Fruit fly (Drosophila melanogaster) whole organism, embryonic: ENCODE measurements around the gene Cpr11B.
A peak's percentile ranks its signal among the peaks of the same experiment; 100 is the strongest.

Source experiments
- ATbp ChIP-seq: fragments of 200-800 bp; sonication (Bioruptor generic); optimal IDR thresholded peaks from 2 replicates; lab custom pipeline; 2017; ENCODE audit warnings: missing biosample characterization, mild to moderate bottlenecking, missing genetic modification characterization, missing genetic modification reagents
- Ada2b ChIP-seq: fragments of 200-800 bp; sonication (Bioruptor generic); IDR thresholded peaks from 2 replicates; pipeline ENCODE4 v1.3.6; 2022; ENCODE audit warnings: missing biosample characterization, missing genetic modification characterization
- Atf6 ChIP-seq: fragments of 200-800 bp; sonication (Bioruptor generic); IDR thresholded peaks from 2 replicates; pipeline ENCODE4 v1.3.6; 2022; ENCODE audit warnings: missing biosample characterization, missing genetic modification characterization
- CG10147 ChIP-seq: fragments of 200-800 bp; sonication (Bioruptor generic); optimal IDR thresholded peaks from 2 replicates; lab custom pipeline; 2019; ENCODE audit warnings: missing biosample characterization, mild to moderate bottlenecking, missing genetic modification characterization, moderate library complexity
- CG10209 ChIP-seq: fragments of 200-800 bp; sonication (Bioruptor generic); optimal IDR thresholded peaks from 3 replicates; lab custom pipeline; 2017; ENCODE audit warnings: missing biosample characterization, mild to moderate bottlenecking, missing genetic modification characterization, missing genetic modification reagents
- CG11695 ChIP-seq: fragments of 200-800 bp; sonication (Bioruptor generic); IDR thresholded peaks from 3 replicates; pipeline ENCODE4 v1.3.6; 2022; ENCODE audit warnings: missing biosample characterization, missing genetic modification characterization
- CG13296 ChIP-seq: fragments of 200-800 bp; sonication (Bioruptor generic); optimal IDR thresholded peaks from 3 replicates; lab custom pipeline; 2018; ENCODE audit warnings: missing biosample characterization, mild to moderate bottlenecking, missing genetic modification characterization
- CG14710 ChIP-seq: fragments of 200-800 bp; sonication (Bioruptor generic); optimal IDR thresholded peaks from 3 replicates; lab custom pipeline; 2019; ENCODE audit warnings: missing biosample characterization, mild to moderate bottlenecking, missing genetic modification characterization, moderate library complexity
- CG14860 ChIP-seq: fragments of 200-800 bp; sonication (Bioruptor generic); IDR thresholded peaks from 3 replicates; pipeline ENCODE4 v1.3.6; 2022; ENCODE audit warnings: missing biosample characterization, missing genetic modification characterization; ENCODE audit not compliant: partially characterized antibody
- CG1602 ChIP-seq: fragments of 200-800 bp; sonication (Bioruptor generic); optimal IDR thresholded peaks from 3 replicates; lab custom pipeline; 2016; ENCODE audit warnings: missing biosample characterization, missing genetic modification characterization
- CG18011 ChIP-seq: fragments of 200-800 bp; sonication (Bioruptor generic); optimal IDR thresholded peaks from 2 replicates; lab custom pipeline; 2017; ENCODE audit warnings: missing biosample characterization, missing genetic modification characterization, mild to moderate bottlenecking, moderate library complexity, missing genotype
- CG18262 ChIP-seq: fragments of 200-800 bp; optimal IDR thresholded peaks from 3 replicates; lab custom pipeline; 2019; ENCODE audit warnings: missing biosample characterization, mild to moderate bottlenecking, missing genetic modification characterization, moderate library complexity
- CG31224 ChIP-seq: fragments of 200-800 bp; sonication (Bioruptor generic); IDR thresholded peaks from 2 replicates; pipeline ENCODE4 v1.3.6; 2022; ENCODE audit warnings: missing biosample characterization, missing genetic modification characterization
- CG32767 ChIP-seq: fragments of 200-800 bp; sonication (Bioruptor generic); IDR thresholded peaks from 2 replicates; pipeline ENCODE4 v1.3.6; 2022; ENCODE audit warnings: missing biosample characterization, missing genetic modification characterization
- CG3281 ChIP-seq: fragments of 200-800 bp; sonication (Bioruptor generic); optimal IDR thresholded peaks from 3 replicates; lab custom pipeline; 2017; ENCODE audit warnings: missing biosample characterization, mild to moderate bottlenecking, missing genetic modification characterization
- CG6813 ChIP-seq: fragments of 200-800 bp; sonication (Bioruptor generic); optimal IDR thresholded peaks from 2 replicates; lab custom pipeline; 2017; ENCODE audit warnings: missing biosample characterization, missing genetic modification characterization, mild to moderate bottlenecking, moderate library complexity, missing genetic modification reagents
- CG8924 ChIP-seq: fragments of 200-800 bp; optimal IDR thresholded peaks from 3 replicates; lab custom pipeline; 2019; ENCODE audit warnings: missing biosample characterization, mild to moderate bottlenecking, missing genetic modification characterization, moderate library complexity
- E2f1 ChIP-seq: fragments of 200-800 bp; sonication (Bioruptor generic); IDR thresholded peaks from 2 replicates; pipeline ENCODE4 v1.3.6; 2022; ENCODE audit warnings: missing biosample characterization, missing genetic modification characterization
- Ets65A ChIP-seq: fragments of 200-800 bp; sonication (Bioruptor generic); peaks from one replicate; lab custom pipeline; 2016; ENCODE audit warnings: missing biosample characterization, missing genetic modification characterization
- HLHmδ ChIP-seq: fragments of 200-800 bp; sonication (Bioruptor generic); optimal IDR thresholded peaks from 2 replicates; lab custom pipeline; 2018; ENCODE audit warnings: missing biosample characterization, mild to moderate bottlenecking, missing genetic modification characterization, moderate library complexity
- Hand ChIP-seq: fragments of 200-800 bp; sonication (Bioruptor generic); optimal IDR thresholded peaks from 2 replicates; lab custom pipeline; 2017; ENCODE audit warnings: mild to moderate bottlenecking, missing biosample characterization, missing genetic modification reagents, missing genetic modification characterization
- Hr51 ChIP-seq, 2 experiments: fragments of 200-800 bp; sonication (Bioruptor generic); optimal IDR thresholded peaks; 2 replicates in 1 of 2; 3 replicates in 1 of 2; lab custom pipeline; 2016 to 2018; ENCODE audit warnings: missing biosample characterization in 2 of 2, missing genetic modification characterization in 2 of 2, mild to moderate bottlenecking in 1 of 2, moderate library complexity in 1 of 2
- MTF-1 ChIP-seq: fragments of 200-800 bp; sonication (Bioruptor generic); optimal IDR thresholded peaks from 2 replicates; lab custom pipeline; 2018; ENCODE audit warnings: missing biosample characterization, mild to moderate bottlenecking, missing genetic modification characterization, borderline replicate concordance
- Meics ChIP-seq: fragments of 200-800 bp; sonication (Bioruptor generic); optimal IDR thresholded peaks from 2 replicates; lab custom pipeline; 2017; ENCODE audit warnings: missing biosample characterization, mild to moderate bottlenecking, missing genetic modification characterization
- Myb ChIP-seq: fragments of 200-800 bp; sonication (Bioruptor generic); optimal IDR thresholded peaks from 2 replicates; lab custom pipeline; 2016; ENCODE audit warnings: missing biosample characterization, missing genetic modification characterization
- NFAT ChIP-seq: fragments of 200-800 bp; sonication (Bioruptor generic); IDR thresholded peaks from 2 replicates; pipeline ENCODE4 v1.3.6; 2022; ENCODE audit warnings: missing biosample characterization, missing genetic modification characterization
- Oaz ChIP-seq: fragments of 200-800 bp; sonication (Bioruptor generic); IDR thresholded peaks from 2 replicates; pipeline ENCODE4 v1.3.6; 2022; ENCODE audit warnings: missing biosample characterization, missing genetic modification characterization
- Optix ChIP-seq: fragments of 200-800 bp; sonication (Bioruptor generic); IDR thresholded peaks from 3 replicates; pipeline ENCODE4 v1.3.6; 2022; ENCODE audit warnings: missing biosample characterization, missing genetic modification characterization
- Ptx1 ChIP-seq: fragments of 200-800 bp; sonication (Bioruptor generic); IDR thresholded peaks from 2 replicates; pipeline ENCODE4 v1.3.6; 2022; ENCODE audit warnings: missing biosample characterization, missing genetic modification characterization
- aop ChIP-seq: fragments of 200-800 bp; sonication (Bioruptor generic); IDR thresholded peaks from 2 replicates; pipeline ENCODE4 v1.3.6; 2022; ENCODE audit warnings: missing biosample characterization, missing genetic modification characterization
- ara ChIP-seq: fragments of 200-800 bp; sonication (Bioruptor generic); IDR thresholded peaks from 2 replicates; pipeline ENCODE4 v1.3.6; 2022; ENCODE audit warnings: missing biosample characterization, missing genetic modification characterization
- ase ChIP-seq: fragments of 200-800 bp; sonication (Bioruptor generic); IDR thresholded peaks from 3 replicates; pipeline ENCODE4 v1.3.6; 2022; ENCODE audit warnings: missing biosample characterization, missing genetic modification characterization
- az2 ChIP-seq: fragments of 200-800 bp; sonication (Bioruptor generic); optimal IDR thresholded peaks from 3 replicates; lab custom pipeline; 2016; ENCODE audit warnings: missing biosample characterization, missing genetic modification characterization
- cas ChIP-seq: fragments of 200-800 bp; sonication (Bioruptor generic); IDR thresholded peaks from 2 replicates; pipeline ENCODE4 v1.3.6; 2022; ENCODE audit warnings: missing biosample characterization, missing genetic modification characterization
- crp ChIP-seq, 2 experiments: fragments of 200-800 bp; sonication (Bioruptor generic); optimal IDR thresholded peaks; 2 replicates in 1 of 2; 3 replicates in 1 of 2; lab custom pipeline; 2017; ENCODE audit warnings: missing biosample characterization in 2 of 2, missing genetic modification characterization in 2 of 2, mild to moderate bottlenecking in 1 of 2, moderate library complexity in 1 of 2
- dimm ChIP-seq: fragments of 200-800 bp; sonication (Bioruptor generic); IDR thresholded peaks from 2 replicates; pipeline ENCODE4 v1.3.6; 2022; ENCODE audit warnings: missing biosample characterization, missing genetic modification characterization
- fru ChIP-seq: fragments of >200 bp; optimal IDR thresholded peaks from 2 replicates; lab custom pipeline; 2017
- gsb-n ChIP-seq: fragments of 200-800 bp; sonication (Bioruptor generic); optimal IDR thresholded peaks from 3 replicates; lab custom pipeline; 2018; ENCODE audit warnings: missing biosample characterization, mild to moderate bottlenecking, missing genetic modification characterization
- h ChIP-seq: fragments of >200 bp; optimal IDR thresholded peaks from 2 replicates; lab custom pipeline; 2017
- knrl ChIP-seq: fragments of 200-800 bp; sonication (Bioruptor generic); IDR thresholded peaks from 3 replicates; pipeline ENCODE4 v1.3.6; 2022; ENCODE audit warnings: missing biosample characterization, missing genetic modification characterization; ENCODE audit not compliant: partially characterized antibody
- pnt ChIP-seq: fragments of 200-800 bp; sonication (Bioruptor generic); optimal IDR thresholded peaks from 3 replicates; lab custom pipeline; 2016; ENCODE audit warnings: missing biosample characterization, missing genetic modification characterization
- pros ChIP-seq: fragments of 200-800 bp; sonication (Bioruptor generic); optimal IDR thresholded peaks from 3 replicates; lab custom pipeline; 2019; ENCODE audit warnings: missing biosample characterization, mild to moderate bottlenecking, missing genetic modification characterization, moderate library complexity
- ranshi ChIP-seq: fragments of 200-800 bp; sonication (Bioruptor generic); IDR thresholded peaks from 2 replicates; pipeline ENCODE4 v1.3.6; 2022; ENCODE audit warnings: missing biosample characterization, missing genetic modification characterization
- run ChIP-seq: fragments of 200-800 bp; sonication (Bioruptor generic); optimal IDR thresholded peaks from 3 replicates; lab custom pipeline; 2018; ENCODE audit warnings: missing biosample characterization, mild to moderate bottlenecking, missing genetic modification characterization
- sens ChIP-seq: fragments of 200-800 bp; sonication (Bioruptor generic); peaks from one replicate; lab custom pipeline; 2016; ENCODE audit warnings: missing biosample characterization, missing genetic modification characterization
- sim ChIP-seq: fragments of 200-800 bp; sonication (Bioruptor generic); IDR thresholded peaks from 2 replicates; pipeline ENCODE4 v1.3.6; 2022; ENCODE audit warnings: missing biosample characterization, missing genetic modification characterization
- toy ChIP-seq: fragments of 200-800 bp; sonication (Bioruptor generic); IDR thresholded peaks from 2 replicates; pipeline ENCODE4 v1.3.6; 2022; ENCODE audit warnings: missing biosample characterization, missing genetic modification characterization
- vnd ChIP-seq: fragments of 200-800 bp; sonication (Bioruptor generic); IDR thresholded peaks from 3 replicates; pipeline ENCODE4 v1.3.6; 2022; ENCODE audit warnings: missing biosample characterization, missing genetic modification characterization; ENCODE audit not compliant: partially characterized antibody
- wor ChIP-seq: fragments of 200-800 bp; sonication (Bioruptor generic); IDR thresholded peaks from 2 replicates; pipeline ENCODE4 v1.3.6; 2022; ENCODE audit warnings: missing biosample characterization, missing genetic modification characterization
- z ChIP-seq: fragments of 200-800 bp; sonication (Bioruptor generic); IDR thresholded peaks from 3 replicates; pipeline ENCODE4 v1.3.6; 2022; ENCODE audit warnings: missing biosample characterization, missing genetic modification characterization
- zfh1 ChIP-seq: fragments of 200-800 bp; sonication (Bioruptor generic); IDR thresholded peaks from 3 replicates; pipeline ENCODE4 v1.3.6; 2022; ENCODE audit warnings: missing biosample characterization, missing genetic modification characterization

The Cpr11B gene

dm6 chrX:12546857-12547606, 5.9 kb upstream of the Cpr11B start:
- TF ChIP-seq vnd (GFP tag; lab: Robert Waterston, UW) (no peak), HLHmδ (GFP tag; lab: Kevin White, UChicago) (peak; percentile 19), zfh1 (no peak), wor (GFP tag; lab: Robert Waterston, UW) (no peak), CG3281 (no peak), Atf6 (GFP tag; lab: Robert Waterston, UW) (no peak), CG11695 (GFP tag; lab: Robert Waterston, UW) (no peak; the same call in 2 of the 3 replicates), CG10147 (GFP tag; lab: Kevin White, UChicago) (peak; percentile 54), CG18011 (GFP tag; lab: Kevin White, UChicago) (no peak), ara (GFP tag; lab: Robert Waterston, UW) (no peak), crp (GFP tag; optimal IDR thresholded peaks at IDR 0.05; lab: Kevin White, UChicago) (no peak), knrl (no peak), Ets65A (GFP tag; lab: Kevin White, UChicago) (no peak), dimm (GFP tag; lab: Robert Waterston, UW) (no peak), ranshi (no peak), toy (GFP tag; lab: Robert Waterston, UW) (no peak), gsb-n (tag; lab: Kevin White, UChicago) (no peak), CG10209 (peak; percentile 35), Ptx1 (GFP tag; lab: Robert Waterston, UW) (peak; percentile 29; the same call in 1 of the 2 replicates), CG6813 (GFP tag; lab: Kevin White, UChicago) (no peak), CG32767 (GFP tag; lab: Robert Waterston, UW) (no peak), CG14860 (no peak), NFAT (GFP tag; lab: Robert Waterston, UW) (no peak), CG8924 (tag; lab: Kevin White, UChicago) (peak; percentile 28), cas (GFP tag; lab: Robert Waterston, UW) (no peak), sens (GFP tag; lab: Kevin White, UChicago) (peak; percentile 45), CG13296 (GFP tag; lab: Kevin White, UChicago) (no peak), Hr51 (GFP tag; optimal IDR thresholded peaks at IDR 0.05; lab: Kevin White, UChicago) (peak in 1 of 2 experiments; percentile 19), CG18262 (tag; lab: Kevin White, UChicago) (peak; percentile 11), h (no peak), az2 (GFP tag; lab: Kevin White, UChicago) (no peak), ATbp (GFP tag; lab: Kevin White, UChicago) (no peak), Ada2b (GFP tag; lab: Robert Waterston, UW) (no peak), run (tag; lab: Kevin White, UChicago) (no peak), fru (lab: Kevin White, UChicago) (no peak), z (GFP tag; lab: Robert Waterston, UW) (no peak), CG31224 (GFP tag; lab: Robert Waterston, UW) (no peak), Myb (no peak), Oaz (GFP tag; lab: Robert Waterston, UW) (no peak), sim (GFP tag; lab: Robert Waterston, UW) (no peak), CG1602 (peak; percentile 12), Meics (GFP tag; lab: Kevin White, UChicago) (peak; percentile 37), E2f1 (GFP tag; lab: Robert Waterston, UW) (no peak), pnt (no peak), Optix (GFP tag; lab: Robert Waterston, UW) (no peak), ase (GFP tag; lab: Robert Waterston, UW) (no peak), Hand (GFP tag; lab: Kevin White, UChicago) (no peak), pros (no peak), aop (GFP tag; lab: Robert Waterston, UW) (no peak), CG14710 (tag; lab: Kevin White, UChicago) (no peak), MTF-1 (GFP tag; lab: Kevin White, UChicago) (no peak)
